Fruit fly (Drosophila melanogaster) whole organism, prepupa: ENCODE data around the gene Cnx99A.
A peak's percentile ranks its signal among the peaks of the same experiment; 100 is the strongest.

Experiments used
- Blimp-1 ChIP-seq: fragments of 200-800 bp; sonication (Bioruptor generic); optimal IDR thresholded peaks from 3 replicates; lab custom pipeline; 2017; ENCODE audit warnings: missing biosample characterization, missing genetic modification characterization, mild to moderate bottlenecking, moderate library complexity, missing genetic modification reagents
- CG10631 ChIP-seq: fragments of 200-800 bp; sonication (Bioruptor generic); optimal IDR thresholded peaks from 2 replicates; lab custom pipeline; 2016; ENCODE audit warnings: missing biosample characterization, missing genetic modification characterization
- CG10669 ChIP-seq: fragments of 200-800 bp; sonication (Bioruptor generic); optimal IDR thresholded peaks from 3 replicates; lab custom pipeline; 2018; ENCODE audit warnings: missing biosample characterization, mild to moderate bottlenecking, missing genetic modification characterization, moderate library complexity
- CG11294 ChIP-seq: fragments of 200-800 bp; sonication (Bioruptor generic); IDR thresholded peaks from 2 replicates; pipeline ENCODE4 v1.3.6; 2022; ENCODE audit warnings: missing biosample characterization, missing genetic modification characterization
- CG11762 ChIP-seq: fragments of 200-800 bp; sonication (Bioruptor generic); optimal IDR thresholded peaks from 3 replicates; lab custom pipeline; 2016; ENCODE audit warnings: missing biosample characterization, missing genetic modification characterization; ENCODE audit not compliant: insufficient read depth
- CG11902 ChIP-seq: fragments of 200-800 bp; sonication (Bioruptor generic); optimal IDR thresholded peaks from 3 replicates; lab custom pipeline; 2016; ENCODE audit warnings: missing biosample characterization, missing genetic modification characterization
- CG1621 ChIP-seq: fragments of 200-800 bp; sonication (Bioruptor generic); optimal IDR thresholded peaks from 3 replicates; lab custom pipeline; 2018; ENCODE audit warnings: missing biosample characterization, mild to moderate bottlenecking, missing genetic modification characterization
- CG16779 ChIP-seq: fragments of 200-800 bp; sonication (Bioruptor generic); optimal IDR thresholded peaks from 3 replicates; lab custom pipeline; 2017; ENCODE audit warnings: missing biosample characterization, mild to moderate bottlenecking, missing genetic modification characterization
- CG3032 ChIP-seq: fragments of 200-800 bp; optimal IDR thresholded peaks from 2 replicates; lab custom pipeline; 2019; ENCODE audit warnings: missing biosample characterization, mild to moderate bottlenecking, missing genetic modification characterization, moderate library complexity
- CG34406 ChIP-seq: fragments of 200-800 bp; sonication (Bioruptor generic); optimal IDR thresholded peaks from 3 replicates; lab custom pipeline; 2016; ENCODE audit warnings: missing biosample characterization, missing genetic modification characterization
- CG3919 ChIP-seq: fragments of 200-800 bp; sonication (Bioruptor generic); optimal IDR thresholded peaks from 3 replicates; lab custom pipeline; 2016; ENCODE audit warnings: missing biosample characterization, missing genetic modification characterization
- CG4318 ChIP-seq: fragments of 200-800 bp; sonication (Bioruptor generic); optimal IDR thresholded peaks from 3 replicates; lab custom pipeline; 2017; ENCODE audit warnings: missing biosample characterization, mild to moderate bottlenecking, missing genetic modification characterization
- CG6163 ChIP-seq: fragments of 200-800 bp; sonication (Bioruptor generic); IDR thresholded peaks from 3 replicates; pipeline ENCODE4 v1.3.6; 2022; ENCODE audit warnings: missing biosample characterization, missing genetic modification characterization
- CG6276 ChIP-seq: fragments of 200-800 bp; sonication (Bioruptor generic); optimal IDR thresholded peaks from 2 replicates; lab custom pipeline; 2017; ENCODE audit warnings: missing biosample characterization, mild to moderate bottlenecking, missing genetic modification characterization
- CG6808 ChIP-seq: fragments of 200-800 bp; sonication (Bioruptor generic); optimal IDR thresholded peaks from 3 replicates; lab custom pipeline; 2017; ENCODE audit warnings: missing biosample characterization, missing genetic modification characterization, mild to moderate bottlenecking, moderate library complexity, missing genetic modification reagents
- CG6854 ChIP-seq: fragments of 200-800 bp; sonication (Bioruptor generic); optimal IDR thresholded peaks from 2 replicates; lab custom pipeline; 2017; ENCODE audit warnings: missing biosample characterization, mild to moderate bottlenecking, missing genetic modification characterization
- CG8319 ChIP-seq: fragments of 200-800 bp; sonication (Bioruptor generic); optimal IDR thresholded peaks from 3 replicates; lab custom pipeline; 2016; ENCODE audit warnings: missing biosample characterization, missing genetic modification characterization
- CG9139 ChIP-seq: fragments of 200-800 bp; sonication (Bioruptor generic); optimal IDR thresholded peaks from 3 replicates; lab custom pipeline; 2017; ENCODE audit warnings: missing biosample characterization, mild to moderate bottlenecking, missing genetic modification characterization
- Eip78C ChIP-seq: fragments of 200-800 bp; sonication (Bioruptor generic); peaks from one replicate; lab custom pipeline; 2016; ENCODE audit warnings: missing biosample characterization, missing genetic modification characterization
- Ets21C ChIP-seq: fragments of 200-800 bp; sonication (Bioruptor generic); optimal IDR thresholded peaks from 3 replicates; lab custom pipeline; 2016; ENCODE audit warnings: missing biosample characterization, missing genetic modification characterization
- Ets96B ChIP-seq: fragments of 200-800 bp; optimal IDR thresholded peaks from 2 replicates; lab custom pipeline; 2019; ENCODE audit warnings: missing biosample characterization, mild to moderate bottlenecking, missing genetic modification characterization, moderate library complexity
- Gug ChIP-seq: fragments of 200-800 bp; sonication (Bioruptor generic); IDR thresholded peaks from 2 replicates; pipeline ENCODE4 v1.3.6; 2022; ENCODE audit warnings: missing biosample characterization, missing genetic modification characterization
- Lpt ChIP-seq: fragments of 200-800 bp; sonication (Bioruptor generic); optimal IDR thresholded peaks from 3 replicates; lab custom pipeline; 2016; ENCODE audit warnings: missing biosample characterization, missing genetic modification characterization
- Met ChIP-seq: fragments of 200-800 bp; sonication (Bioruptor generic); optimal IDR thresholded peaks from 3 replicates; lab custom pipeline; 2016; ENCODE audit warnings: missing biosample characterization, missing genetic modification characterization
- OdsH ChIP-seq: fragments of 200-800 bp; sonication (Bioruptor generic); optimal IDR thresholded peaks from 3 replicates; lab custom pipeline; 2016; ENCODE audit warnings: missing biosample characterization, missing genetic modification characterization
- Smox ChIP-seq: fragments of 200-800 bp; sonication (Bioruptor generic); optimal IDR thresholded peaks from 3 replicates; lab custom pipeline; 2016; ENCODE audit warnings: missing biosample characterization, missing genetic modification characterization
- Sox102F ChIP-seq: fragments of 200-800 bp; sonication (Bioruptor generic); optimal IDR thresholded peaks from 2 replicates; lab custom pipeline; 2016; ENCODE audit warnings: missing biosample characterization, mild to moderate bottlenecking, missing genetic modification characterization
- Sox14 ChIP-seq: fragments of 200-800 bp; sonication (Bioruptor generic); optimal IDR thresholded peaks from 3 replicates; lab custom pipeline; 2016; ENCODE audit warnings: missing biosample characterization, missing genetic modification characterization
- achi ChIP-seq: fragments of 200-800 bp; sonication (Bioruptor generic); optimal IDR thresholded peaks from 3 replicates; lab custom pipeline; 2016; ENCODE audit warnings: missing biosample characterization, missing genetic modification characterization
- acj6 ChIP-seq: fragments of 200-800 bp; sonication (Bioruptor generic); optimal IDR thresholded peaks from 3 replicates; lab custom pipeline; 2016; ENCODE audit warnings: missing biosample characterization, missing genetic modification characterization
- cyc ChIP-seq: fragments of 200-800 bp; sonication (Bioruptor generic); optimal IDR thresholded peaks from 3 replicates; lab custom pipeline; 2016; ENCODE audit warnings: missing biosample characterization, missing genetic modification characterization
- dac ChIP-seq: fragments of 200-800 bp; sonication (Bioruptor generic); optimal IDR thresholded peaks from 2 replicates; lab custom pipeline; 2017; ENCODE audit warnings: missing biosample characterization, mild to moderate bottlenecking, missing genetic modification characterization
- dsx ChIP-seq: fragments of 200-800 bp; optimal IDR thresholded peaks from 3 replicates; lab custom pipeline; 2019; ENCODE audit warnings: missing biosample characterization, mild to moderate bottlenecking, missing genetic modification characterization, moderate library complexity; ENCODE audit not compliant: poor library complexity, severe bottlenecking
- eg ChIP-seq: fragments of 200-800 bp; sonication (Bioruptor generic); IDR thresholded peaks from 3 replicates; pipeline ENCODE4 v1.3.6; 2022; ENCODE audit warnings: missing biosample characterization, missing genetic modification characterization
- esn ChIP-seq: fragments of 200-800 bp; sonication (Bioruptor generic); optimal IDR thresholded peaks from 2 replicates; lab custom pipeline; 2016; ENCODE audit warnings: missing biosample characterization, mild to moderate bottlenecking, missing genetic modification characterization, moderate library complexity
- fd85E ChIP-seq: fragments of 200-800 bp; sonication (Bioruptor generic); optimal IDR thresholded peaks from 3 replicates; lab custom pipeline; 2016; ENCODE audit warnings: missing biosample characterization, missing genetic modification characterization
- lz ChIP-seq: fragments of 200-800 bp; sonication (Bioruptor generic); optimal IDR thresholded peaks from 3 replicates; lab custom pipeline; 2016; ENCODE audit warnings: missing biosample characterization, missing genetic modification characterization
- net ChIP-seq: fragments of 200-800 bp; sonication (Bioruptor generic); optimal IDR thresholded peaks from 3 replicates; lab custom pipeline; 2016; ENCODE audit warnings: missing biosample characterization, missing genetic modification characterization
- pdm3 ChIP-seq: fragments of 200-800 bp; sonication (Bioruptor generic); optimal IDR thresholded peaks from 3 replicates; lab custom pipeline; 2016; ENCODE audit warnings: missing biosample characterization, missing genetic modification characterization
- salr ChIP-seq, 2 experiments: fragments of 200-800 bp; sonication (Bioruptor generic); optimal IDR thresholded peaks; 3 replicates each; lab custom pipeline; 2016 to 2018; ENCODE audit warnings: missing biosample characterization in 2 of 2, missing genetic modification characterization in 2 of 2, mild to moderate bottlenecking in 1 of 2
- spab ChIP-seq: fragments of 200-800 bp; sonication (Bioruptor generic); optimal IDR thresholded peaks from 2 replicates; lab custom pipeline; 2017; ENCODE audit warnings: missing biosample characterization, mild to moderate bottlenecking, missing genetic modification characterization, missing genetic modification reagents
- ss ChIP-seq, 2 experiments: fragments of 200-800 bp; sonication (Bioruptor generic); optimal IDR thresholded peaks; 2 replicates in 1 of 2; 3 replicates in 1 of 2; lab custom pipeline; 2017 to 2018; ENCODE audit warnings: mild to moderate bottlenecking in 2 of 2, missing biosample characterization in 2 of 2, missing genetic modification characterization in 2 of 2, moderate library complexity in 1 of 2
- svp ChIP-seq: fragments of 200-800 bp; sonication (Bioruptor generic); peaks from one replicate; lab custom pipeline; 2016; ENCODE audit warnings: missing biosample characterization, missing genetic modification characterization
- topi ChIP-seq: fragments of 200-800 bp; sonication (Bioruptor generic); optimal IDR thresholded peaks from 3 replicates; lab custom pipeline; 2016; ENCODE audit warnings: missing biosample characterization, missing genetic modification characterization
- vri ChIP-seq: fragments of 200-800 bp; sonication (Bioruptor generic); optimal IDR thresholded peaks from 3 replicates; lab custom pipeline; 2016; ENCODE audit warnings: missing biosample characterization, mild to moderate bottlenecking, missing genetic modification characterization

The Cnx99A gene

DNA sequence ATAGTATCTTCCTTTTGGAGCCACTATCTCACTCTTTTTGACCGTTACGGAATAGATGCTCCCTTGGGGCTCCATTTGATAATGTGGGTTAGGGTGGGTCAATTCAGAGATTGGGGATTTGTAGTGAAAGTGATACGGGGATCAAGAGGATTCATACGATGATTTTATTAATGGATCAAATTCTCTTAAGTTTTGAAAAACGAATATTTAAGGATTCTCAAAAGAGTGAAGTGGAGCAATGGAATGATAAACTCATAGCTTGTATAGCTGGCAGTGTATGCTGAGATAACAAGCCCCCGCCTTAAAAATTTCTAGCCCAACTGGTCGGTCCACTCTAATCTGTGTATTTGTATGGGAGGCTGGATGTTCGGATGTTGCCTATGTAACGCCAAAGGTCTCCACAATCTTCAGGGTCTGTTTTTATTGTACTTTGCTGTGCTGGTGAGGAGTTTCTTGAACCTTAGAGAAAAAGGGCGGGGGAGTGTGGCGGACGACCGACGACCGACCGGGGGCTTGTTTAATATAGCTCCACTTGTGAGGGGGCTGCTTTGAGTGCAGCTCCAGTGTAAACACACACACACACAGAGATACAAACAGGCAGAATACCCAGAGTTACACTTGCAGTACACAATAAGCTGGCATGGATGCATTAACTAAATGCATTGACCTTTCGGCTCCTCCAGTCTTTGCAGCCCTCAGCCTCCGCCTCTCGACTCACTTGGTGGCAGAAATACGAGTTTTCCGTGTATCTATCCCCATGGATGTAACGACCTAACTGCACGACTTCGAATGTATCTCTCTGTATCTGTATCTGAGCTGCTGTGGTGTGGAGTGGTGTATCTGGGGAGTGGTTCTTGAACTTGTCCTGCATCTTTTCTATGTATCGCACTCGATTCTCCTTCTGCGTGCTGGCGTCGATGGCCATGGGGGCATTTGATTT lies 38.5 kb downstream of the Cnx99A start (continued):
- TF ChIP-seq fd85E (GFP tag; lab: Kevin White, UChicago): no peak
- TF ChIP-seq Ets21C (GFP tag; lab: Kevin White, UChicago): no peak
- no peak for TF ChIP-seq vri (GFP tag; lab: Kevin White, UChicago)
- peak; percentile 44 for TF ChIP-seq spab (GFP tag; lab: Kevin White, UChicago)
- no peak for TF ChIP-seq CG8319 (GFP tag; lab: Kevin White, UChicago)
- peak; percentile 52 for TF ChIP-seq Lpt (GFP tag; lab: Kevin White, UChicago)
- peak; percentile 65 for TF ChIP-seq Sox14 (GFP tag; lab: Kevin White, UChicago)
- TF ChIP-seq OdsH: peak; percentile 34
- no peak for TF ChIP-seq topi (GFP tag; lab: Kevin White, UChicago)
- TF ChIP-seq Gug (GFP tag; lab: Robert Waterston, UW): peak; percentile 40; the same call in 1 of the 2 replicates

DNA sequence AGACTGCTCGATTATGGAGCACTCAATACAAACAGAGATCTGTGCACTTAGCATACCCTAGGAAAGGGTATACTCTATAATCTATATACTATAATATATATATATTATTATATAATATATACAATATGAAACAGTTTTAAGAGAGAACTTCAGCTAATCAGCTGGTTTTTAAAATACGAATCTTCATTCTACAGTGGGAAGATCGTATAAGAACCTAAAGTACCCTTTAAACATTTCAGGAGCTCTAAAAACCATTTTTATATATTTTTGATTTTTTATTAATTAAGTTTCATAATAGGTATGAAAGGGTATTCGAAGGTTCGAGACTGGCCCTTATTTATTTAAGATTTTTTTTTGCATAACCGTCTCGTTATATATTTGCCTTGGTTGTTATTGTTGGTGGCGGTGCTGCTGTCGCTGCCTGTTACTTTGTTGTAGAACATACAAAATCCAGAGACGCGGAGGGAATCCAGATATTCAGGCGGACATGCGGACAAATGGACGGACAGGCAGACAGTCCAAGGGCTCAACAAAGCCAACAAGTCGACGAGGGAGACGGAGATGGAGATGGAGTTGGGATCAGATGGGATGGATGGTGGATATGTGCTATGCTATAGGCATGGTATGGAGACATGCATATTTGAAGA lies 39.8 kb downstream of the Cnx99A start:
- no peak for TF ChIP-seq CG16779 (tag; lab: Kevin White, UChicago)
- TF ChIP-seq Smox (GFP tag; lab: Kevin White, UChicago): no peak
- TF ChIP-seq CG1621 (tag; lab: Kevin White, UChicago): peak; percentile 21
- peak; percentile 4 for TF ChIP-seq svp (GFP tag; lab: Kevin White, UChicago)
- TF ChIP-seq CG10669 (GFP tag; lab: Kevin White, UChicago): peak; percentile 92
- TF ChIP-seq dsx (GFP tag; lab: Kevin White, UChicago): peak; percentile 100
- TF ChIP-seq ss (GFP tag; optimal IDR thresholded peaks at IDR 0.05; lab: Kevin White, UChicago): peak; percentile 41 to 47
- TF ChIP-seq CG11762 (GFP tag; lab: Kevin White, UChicago): peak; percentile 68
- TF ChIP-seq cyc (GFP tag; lab: Kevin White, UChicago): peak; percentile 45
- TF ChIP-seq Met (GFP tag; lab: Kevin White, UChicago): no peak
- peak; percentile 20 for TF ChIP-seq pdm3 (GFP tag; lab: Kevin White, UChicago)
- peak; percentile 46 for TF ChIP-seq CG6854 (GFP tag; lab: Kevin White, UChicago)
- TF ChIP-seq Lpt (GFP tag; lab: Kevin White, UChicago): peak; percentile 47
- no peak for TF ChIP-seq Sox102F (GFP tag; lab: Kevin White, UChicago)
- 0 out of 3 replicates have a peak, but pooled peaks have one; percentile 10 for TF ChIP-seq eg (GFP tag; lab: Robert Waterston, UW)
- TF ChIP-seq CG11294 (GFP tag; lab: Robert Waterston, UW): no peak
- TF ChIP-seq CG6276 (GFP tag; lab: Kevin White, UChicago): peak; percentile 39
- TF ChIP-seq Sox14 (GFP tag; lab: Kevin White, UChicago): peak; percentile 22
- peak; percentile 66 for TF ChIP-seq Eip78C
- TF ChIP-seq acj6 (GFP tag; lab: Kevin White, UChicago): peak; percentile 17
- peak; percentile 95 for TF ChIP-seq CG3032 (tag; lab: Kevin White, UChicago)
- TF ChIP-seq topi (GFP tag; lab: Kevin White, UChicago): peak; percentile 21
- no peak for TF ChIP-seq CG4318
- peak; percentile 93 for TF ChIP-seq spab (GFP tag; lab: Kevin White, UChicago)
- TF ChIP-seq net (GFP tag; lab: Kevin White, UChicago): no peak
- peak; percentile 19 for TF ChIP-seq esn (GFP tag; lab: Kevin White, UChicago)
- peak; percentile 3 for TF ChIP-seq CG8319 (GFP tag; lab: Kevin White, UChicago)
- no peak for TF ChIP-seq lz (GFP tag; lab: Kevin White, UChicago)
- peak; percentile 90 for TF ChIP-seq achi (GFP tag; lab: Kevin White, UChicago)
- peak; percentile 37 for TF ChIP-seq CG11902 (GFP tag; lab: Kevin White, UChicago)
- TF ChIP-seq CG6163 (GFP tag; lab: Robert Waterston, UW): no peak; the same call in 2 of the 3 replicates
- peak; percentile 78 for TF ChIP-seq Ets96B (tag; lab: Kevin White, UChicago)
- no peak for TF ChIP-seq dac (GFP tag; lab: Kevin White, UChicago)
- peak; percentile 38 for TF ChIP-seq Blimp-1 (GFP tag; lab: Kevin White, UChicago)
- TF ChIP-seq CG10631 (GFP tag; lab: Kevin White, UChicago): peak; percentile 40
- TF ChIP-seq CG3919: peak; percentile 70
- TF ChIP-seq salr (GFP tag; optimal IDR thresholded peaks at IDR 0.05; lab: Kevin White, UChicago): peak; percentile 2 to 10
- peak; percentile 91 for TF ChIP-seq CG6808 (GFP tag; lab: Kevin White, UChicago)
- peak; percentile 76 for TF ChIP-seq CG9139 (GFP tag; lab: Kevin White, UChicago)
- peak; percentile 13 for TF ChIP-seq CG34406 (GFP tag; lab: Kevin White, UChicago)
